Worm (Caenorhabditis elegans): ENCODE data around the gene F36G9.15.

- no peak for TF ChIP-seq ztf-11 (tag; optimal IDR thresholded peaks at IDR 0.05)
- TF ChIP-seq ama-1 (optimal IDR thresholded peaks at IDR 0.05): no peak
- no peak for TF ChIP-seq unc-30 (tag; optimal IDR thresholded peaks at IDR 0.05)
- no peak for TF ChIP-seq elt-2 (tag; optimal IDR thresholded peaks at IDR 0.05)
- no peak for TF ChIP-seq ceh-82 (tag; optimal IDR thresholded peaks at IDR 0.05)
- no peak for TF ChIP-seq nhr-12 (tag; optimal IDR thresholded peaks at IDR 0.05)
- TF ChIP-seq lsy-2 (tag; optimal IDR thresholded peaks at IDR 0.05): no peak
- TF ChIP-seq fos-1 (tag; optimal IDR thresholded peaks at IDR 0.05): no peak
- no peak for TF ChIP-seq vab-15 (tag; optimal IDR thresholded peaks at IDR 0.05)
- TF ChIP-seq nhr-237 (tag; optimal IDR thresholded peaks at IDR 0.05): no peak
- no peak for TF ChIP-seq ces-1 (GFP tag; optimal IDR thresholded peaks at IDR 0.05)
Observed at ce11 chrV:15950903-15951302, 37.1 kb downstream of the F36G9.15 start, which contains the start of gene srw-59.
